Fruit fly (Drosophila melanogaster) whole organism, embryonic: ENCODE measurements around the gene CG31050.

ENCODE experiments used
- Ada2b ChIP-seq: fragments of 200-800 bp; sonication (Bioruptor generic); IDR thresholded peaks from 2 replicates; pipeline ENCODE4 v1.3.6; 2022; ENCODE audit warnings: missing biosample characterization, missing genetic modification characterization
- Adf1 ChIP-seq: fragments of 200-800 bp; sonication (Bioruptor generic); IDR thresholded peaks from 2 replicates; pipeline ENCODE4 v1.3.6; 2022; ENCODE audit warnings: missing biosample characterization, missing genetic modification characterization
- Aef1 ChIP-seq: fragments of 200-800 bp; sonication (Bioruptor generic); IDR thresholded peaks from 3 replicates; pipeline ENCODE4 v1.3.6; 2022; ENCODE audit warnings: missing biosample characterization, missing genetic modification characterization
- C15 ChIP-seq: fragments of 200-800 bp; sonication (Bioruptor generic); IDR thresholded peaks from 3 replicates; pipeline ENCODE4 v1.3.6; 2022; ENCODE audit warnings: missing biosample characterization, missing genetic modification characterization
- CG11085 ChIP-seq: fragments of 200-800 bp; sonication (Bioruptor generic); IDR thresholded peaks from 2 replicates; pipeline ENCODE4 v1.3.6; 2022; ENCODE audit warnings: missing biosample characterization, missing genetic modification characterization
- CG15011 ChIP-seq: fragments of 200-800 bp; sonication (Bioruptor generic); optimal IDR thresholded peaks from 3 replicates; lab custom pipeline; 2018; ENCODE audit warnings: missing biosample characterization, mild to moderate bottlenecking, missing genetic modification characterization
- CG15479 ChIP-seq: fragments of 200-800 bp; sonication (Bioruptor generic); optimal IDR thresholded peaks from 3 replicates; lab custom pipeline; 2019; ENCODE audit warnings: missing biosample characterization, mild to moderate bottlenecking, missing genetic modification characterization, moderate library complexity
- CG15514 ChIP-seq: fragments of 200-800 bp; sonication (Bioruptor generic); optimal IDR thresholded peaks from 3 replicates; lab custom pipeline; 2017; ENCODE audit warnings: missing biosample characterization, missing genetic modification characterization, mild to moderate bottlenecking, moderate library complexity, missing genetic modification reagents
- CG16863 ChIP-seq: fragments of 200-800 bp; sonication (Bioruptor generic); optimal IDR thresholded peaks from 3 replicates; lab custom pipeline; 2016; ENCODE audit warnings: missing biosample characterization, missing genetic modification characterization
- CG2129 ChIP-seq: fragments of 200-800 bp; sonication (Bioruptor generic); IDR thresholded peaks from 2 replicates; pipeline ENCODE4 v1.3.6; 2022; ENCODE audit warnings: missing biosample characterization, missing genetic modification characterization; ENCODE audit not compliant: partially characterized antibody
- CG2678 ChIP-seq: fragments of 200-800 bp; sonication (Bioruptor generic); optimal IDR thresholded peaks from 3 replicates; lab custom pipeline; 2019; ENCODE audit warnings: missing biosample characterization, mild to moderate bottlenecking, missing genetic modification characterization, moderate library complexity
- CG2875 ChIP-seq: fragments of 200-800 bp; sonication (Bioruptor generic); optimal IDR thresholded peaks from 2 replicates; lab custom pipeline; 2017; ENCODE audit warnings: missing biosample characterization, mild to moderate bottlenecking, missing genetic modification characterization, missing genetic modification reagents
- CG3065 ChIP-seq: fragments of 200-800 bp; sonication (Bioruptor generic); optimal IDR thresholded peaks from 2 replicates; lab custom pipeline; 2016; ENCODE audit warnings: missing biosample characterization, missing genetic modification characterization
- CG3838 ChIP-seq: fragments of 200-800 bp; sonication (Bioruptor generic); optimal IDR thresholded peaks from 3 replicates; lab custom pipeline; 2016; ENCODE audit warnings: missing biosample characterization, missing genetic modification characterization
- CG6254 ChIP-seq: fragments of 200-800 bp; sonication (Bioruptor generic); optimal IDR thresholded peaks from 3 replicates; lab custom pipeline; 2017; ENCODE audit warnings: mild to moderate bottlenecking, missing biosample characterization, missing genetic modification reagents, missing genetic modification characterization
- CG6683 ChIP-seq: fragments of 200-800 bp; sonication (Bioruptor generic); optimal IDR thresholded peaks from 2 replicates; lab custom pipeline; 2017; ENCODE audit warnings: missing biosample characterization, mild to moderate bottlenecking, missing genetic modification characterization, missing genetic modification reagents
- CG7271 ChIP-seq: fragments of 200-800 bp; sonication (Bioruptor generic); optimal IDR thresholded peaks from 2 replicates; lab custom pipeline; 2018; ENCODE audit warnings: missing biosample characterization, mild to moderate bottlenecking, missing genetic modification characterization, moderate library complexity
- CG7372 ChIP-seq: fragments of 200-800 bp; sonication (Bioruptor generic); IDR thresholded peaks from 2 replicates; pipeline ENCODE4 v1.3.6; 2022; ENCODE audit warnings: missing biosample characterization, missing genetic modification characterization
- CG7987 ChIP-seq: fragments of 200-800 bp; sonication (Bioruptor generic); optimal IDR thresholded peaks from 2 replicates; lab custom pipeline; 2018; ENCODE audit warnings: missing biosample characterization, mild to moderate bottlenecking, missing genetic modification characterization, moderate library complexity
- Camta ChIP-seq: fragments of 200-800 bp; sonication (Bioruptor generic); optimal IDR thresholded peaks from 2 replicates; lab custom pipeline; 2016; ENCODE audit warnings: missing biosample characterization, missing genetic modification characterization
- Dfd ChIP-seq, 2 experiments: fragments of >200 bp; optimal IDR thresholded peaks; 2 replicates each; lab custom pipeline; 2017; ENCODE audit warnings: missing biosample characterization in 2 of 2, missing genetic modification characterization in 2 of 2
- Elba2 ChIP-seq: fragments of 200-800 bp; sonication (Bioruptor generic); optimal IDR thresholded peaks from 3 replicates; lab custom pipeline; 2016; ENCODE audit warnings: missing biosample characterization, missing genetic modification characterization
- Fer1 ChIP-seq: fragments of 200-800 bp; sonication (Bioruptor generic); optimal IDR thresholded peaks from 2 replicates; lab custom pipeline; 2017; ENCODE audit warnings: missing biosample characterization, mild to moderate bottlenecking, missing genetic modification characterization
- Hmr ChIP-seq: fragments of 200-800 bp; sonication (Bioruptor generic); optimal IDR thresholded peaks from 3 replicates; lab custom pipeline; 2017; ENCODE audit warnings: mild to moderate bottlenecking, missing biosample characterization, missing genetic modification reagents, missing genetic modification characterization
- Hr51 ChIP-seq, 2 experiments: fragments of 200-800 bp; sonication (Bioruptor generic); optimal IDR thresholded peaks; 2 replicates in 1 of 2; 3 replicates in 1 of 2; lab custom pipeline; 2016 to 2018; ENCODE audit warnings: missing biosample characterization in 2 of 2, missing genetic modification characterization in 2 of 2, mild to moderate bottlenecking in 1 of 2, moderate library complexity in 1 of 2
- Med ChIP-seq: fragments of 200-800 bp; sonication (Bioruptor generic); peaks from one replicate; lab custom pipeline; 2016; ENCODE audit warnings: missing biosample characterization, missing genetic modification characterization, mild to moderate bottlenecking, inconsistent platforms, moderate library complexity
- Meics ChIP-seq: fragments of 200-800 bp; sonication (Bioruptor generic); optimal IDR thresholded peaks from 2 replicates; lab custom pipeline; 2017; ENCODE audit warnings: missing biosample characterization, mild to moderate bottlenecking, missing genetic modification characterization
- Mes4 ChIP-seq: fragments of 200-800 bp; sonication (Bioruptor generic); optimal IDR thresholded peaks from 2 replicates; lab custom pipeline; 2016; ENCODE audit warnings: missing biosample characterization, missing genetic modification characterization
- Opbp ChIP-seq: fragments of 200-800 bp; sonication (Bioruptor generic); IDR thresholded peaks from 3 replicates; pipeline ENCODE4 v1.3.6; 2022; ENCODE audit warnings: missing biosample characterization, missing genetic modification characterization; ENCODE audit not compliant: partially characterized antibody
- al ChIP-seq: fragments of 200-800 bp; sonication (Bioruptor generic); IDR thresholded peaks from 2 replicates; pipeline ENCODE4 v1.3.6; 2022; ENCODE audit warnings: missing biosample characterization, missing genetic modification characterization
- bab2 ChIP-seq: fragments of 200-800 bp; sonication (Bioruptor generic); optimal IDR thresholded peaks from 2 replicates; lab custom pipeline; 2016; ENCODE audit warnings: missing biosample characterization, missing genetic modification characterization
- bowl ChIP-seq: fragments of 200-800 bp; sonication (Bioruptor generic); IDR thresholded peaks from 2 replicates; pipeline ENCODE4 v1.3.6; 2022; ENCODE audit warnings: missing biosample characterization, missing genetic modification characterization
- dati ChIP-seq: fragments of 200-800 bp; sonication (Bioruptor generic); IDR thresholded peaks from 2 replicates; pipeline ENCODE4 v1.3.6; 2022; ENCODE audit warnings: missing biosample characterization, missing genetic modification characterization
- dm ChIP-seq: fragments of 200-800 bp; sonication (Bioruptor generic); optimal IDR thresholded peaks from 3 replicates; lab custom pipeline; 2016; ENCODE audit warnings: missing biosample characterization, missing genetic modification characterization
- dpn ChIP-seq, 2 experiments: fragments of 200-800 bp; sonication (Bioruptor generic); optimal IDR thresholded peaks; 3 replicates each; lab custom pipeline; 2016; ENCODE audit warnings: missing biosample characterization in 2 of 2, missing genetic modification characterization in 2 of 2
- ems ChIP-seq: fragments of 200-800 bp; sonication (Bioruptor generic); optimal IDR thresholded peaks from 3 replicates; lab custom pipeline; 2016; ENCODE audit warnings: missing biosample characterization, missing genetic modification characterization
- esg ChIP-seq: fragments of 200-800 bp; sonication (Bioruptor generic); conservative IDR thresholded peaks from 2 replicates; pipeline ENCODE4 v1.3.6; 2022; ENCODE audit warnings: missing biosample characterization, missing genetic modification characterization
- eyg ChIP-seq: fragments of 200-800 bp; sonication (Bioruptor generic); optimal IDR thresholded peaks from 3 replicates; lab custom pipeline; 2016; ENCODE audit warnings: missing biosample characterization, missing genetic modification characterization
- fd64A ChIP-seq: fragments of 200-800 bp; sonication (Bioruptor generic); optimal IDR thresholded peaks from 3 replicates; lab custom pipeline; 2018; ENCODE audit warnings: missing biosample characterization, mild to moderate bottlenecking, missing genetic modification characterization
- gt ChIP-seq: fragments of 200-800 bp; sonication (Bioruptor generic); IDR thresholded peaks from 2 replicates; pipeline ENCODE4 v1.3.6; 2022; ENCODE audit warnings: missing biosample characterization, missing genetic modification characterization
- h ChIP-seq: fragments of >200 bp; optimal IDR thresholded peaks from 2 replicates; lab custom pipeline; 2017
- kni ChIP-seq: fragments of 200-800 bp; sonication (Bioruptor generic); optimal IDR thresholded peaks from 3 replicates; lab custom pipeline; 2017; ENCODE audit warnings: mild to moderate bottlenecking, missing biosample characterization, missing genetic modification reagents, missing genetic modification characterization
- oc ChIP-seq: fragments of 200-800 bp; sonication (Bioruptor generic); optimal IDR thresholded peaks from 2 replicates; lab custom pipeline; 2018; ENCODE audit warnings: missing biosample characterization, mild to moderate bottlenecking, missing genetic modification characterization, moderate library complexity
- odd ChIP-seq: fragments of 200-800 bp; sonication (Bioruptor generic); optimal IDR thresholded peaks from 2 replicates; lab custom pipeline; 2017; ENCODE audit warnings: missing biosample characterization, mild to moderate bottlenecking, missing genetic modification characterization
- pum ChIP-seq: fragments of 200-800 bp; sonication (Bioruptor generic); optimal IDR thresholded peaks from 2 replicates; lab custom pipeline; 2016; ENCODE audit warnings: missing biosample characterization, missing genetic modification characterization
- so ChIP-seq: fragments of 200-800 bp; sonication (Bioruptor generic); IDR thresholded peaks from 3 replicates; pipeline ENCODE4 v1.3.6; 2022; ENCODE audit warnings: missing biosample characterization, missing genetic modification characterization
- toy ChIP-seq: fragments of 200-800 bp; sonication (Bioruptor generic); IDR thresholded peaks from 2 replicates; pipeline ENCODE4 v1.3.6; 2022; ENCODE audit warnings: missing biosample characterization, missing genetic modification characterization
- trh ChIP-seq: fragments of 200-800 bp; sonication (Bioruptor generic); optimal IDR thresholded peaks from 2 replicates; lab custom pipeline; 2016; ENCODE audit warnings: missing biosample characterization, missing genetic modification characterization
- tup ChIP-seq: fragments of 200-800 bp; sonication (Bioruptor generic); optimal IDR thresholded peaks from 2 replicates; lab custom pipeline; 2016; ENCODE audit warnings: missing biosample characterization, mild to moderate bottlenecking, missing genetic modification characterization, moderate library complexity
- unpg ChIP-seq: fragments of 200-800 bp; sonication (Bioruptor generic); optimal IDR thresholded peaks from 3 replicates; lab custom pipeline; 2018; ENCODE audit warnings: missing biosample characterization, mild to moderate bottlenecking, missing genetic modification characterization, moderate library complexity
- wor ChIP-seq: fragments of 200-800 bp; sonication (Bioruptor generic); IDR thresholded peaks from 2 replicates; pipeline ENCODE4 v1.3.6; 2022; ENCODE audit warnings: missing biosample characterization, missing genetic modification characterization

The CG31050 gene

dm6 chr3R:28672134-28672533, 21.9 kb upstream of the CG31050 start (continued):
- peak; percentile 99 for TF ChIP-seq Med (GFP tag; lab: Kevin White, UChicago)
- TF ChIP-seq CG16863 = peak; percentile 85
- TF ChIP-seq dati (GFP tag; lab: Robert Waterston, UW) = 0 out of 2 replicates have a peak, but pooled peaks have one; percentile 35
- peak; percentile 57 for TF ChIP-seq CG6254 (GFP tag; lab: Kevin White, UChicago)
- TF ChIP-seq ems (GFP tag; lab: Kevin White, UChicago) = peak; percentile 69
- TF ChIP-seq oc (tag; lab: Kevin White, UChicago) = peak; percentile 40
- peak; percentile 68 for TF ChIP-seq CG3065 (GFP tag; lab: Kevin White, UChicago)
- peak; percentile 90 for TF ChIP-seq Mes4 (GFP tag; lab: Kevin White, UChicago)
- TF ChIP-seq CG15514 (GFP tag; lab: Kevin White, UChicago) = peak; percentile 75
- TF ChIP-seq dpn (GFP tag; optimal IDR thresholded peaks at IDR 0.05; lab: Kevin White, UChicago) = peak; percentile 89 to 91
- TF ChIP-seq C15 (GFP tag; lab: Robert Waterston, UW) = peak; percentile 63; the same call in 1 of the 3 replicates
- TF ChIP-seq CG2875 (GFP tag; lab: Kevin White, UChicago) = peak; percentile 77
- peak; percentile 84 for TF ChIP-seq Hmr (GFP tag; lab: Kevin White, UChicago)
- TF ChIP-seq tup (GFP tag; lab: Kevin White, UChicago) = no peak
- peak; percentile 79 for TF ChIP-seq CG11085 (GFP tag; lab: Robert Waterston, UW)
- TF ChIP-seq odd = no peak
- TF ChIP-seq bowl (GFP tag; lab: Robert Waterston, UW) = peak; percentile 56; the same call in 1 of the 2 replicates
- peak; percentile 71 for TF ChIP-seq Ada2b (GFP tag; lab: Robert Waterston, UW)
- peak; percentile 62 for TF ChIP-seq eyg (GFP tag; lab: Kevin White, UChicago)
- TF ChIP-seq Meics (GFP tag; lab: Kevin White, UChicago) = peak; percentile 85
- peak; percentile 29; the same call in 1 of the 2 replicates for TF ChIP-seq Adf1 (GFP tag; lab: Robert Waterston, UW)
- TF ChIP-seq so (GFP tag; lab: Robert Waterston, UW) = no peak
- no peak for TF ChIP-seq CG6683 (GFP tag; lab: Kevin White, UChicago)
- TF ChIP-seq toy = no peak
- TF ChIP-seq trh (GFP tag; lab: Kevin White, UChicago) = peak; percentile 60
- TF ChIP-seq unpg = peak; percentile 84
- peak; percentile 94 for TF ChIP-seq CG7987 (GFP tag; lab: Kevin White, UChicago)
- TF ChIP-seq pum (GFP tag; lab: Kevin White, UChicago) = peak; percentile 89
- no peak for TF ChIP-seq CG2129 (GFP tag; lab: Robert Waterston, UW)
- peak; percentile 66 for TF ChIP-seq gt (GFP tag; lab: Robert Waterston, UW)
- no peak for TF ChIP-seq Fer1 (GFP tag; lab: Kevin White, UChicago)
- TF ChIP-seq Aef1 (GFP tag; lab: Robert Waterston, UW) = peak; percentile 86
- TF ChIP-seq kni (GFP tag; lab: Kevin White, UChicago) = peak; percentile 55
- TF ChIP-seq Elba2 (GFP tag; lab: Kevin White, UChicago) = peak; percentile 61
- TF ChIP-seq wor (GFP tag; lab: Robert Waterston, UW) = 0 out of 2 replicates have a peak, but pooled peaks have one; percentile 24
- TF ChIP-seq Camta (GFP tag; lab: Kevin White, UChicago) = peak; percentile 83
- no peak for TF ChIP-seq Dfd (GFP tag; optimal IDR thresholded peaks at IDR 0.05; lab: Kevin White, UChicago)
- TF ChIP-seq al (GFP tag; lab: Robert Waterston, UW) = peak; percentile 37; the same call in 1 of the 2 replicates
- TF ChIP-seq CG15479 (GFP tag; lab: Kevin White, UChicago) = no peak
- TF ChIP-seq CG3838 (GFP tag; lab: Kevin White, UChicago) = peak; percentile 64
- peak; percentile 20 for TF ChIP-seq CG15011 (GFP tag; lab: Kevin White, UChicago)
- peak; percentile 90 for TF ChIP-seq bab2 (GFP tag; lab: Kevin White, UChicago)
- peak; percentile 70 for TF ChIP-seq CG2678 (tag; lab: Kevin White, UChicago)
- TF ChIP-seq CG7372 (GFP tag; lab: Robert Waterston, UW) = peak; percentile 54; the same call in 1 of the 2 replicates
- no peak for TF ChIP-seq h
- peak; percentile 70 to 78 for TF ChIP-seq Hr51 (GFP tag; optimal IDR thresholded peaks at IDR 0.05; lab: Kevin White, UChicago)
- TF ChIP-seq esg (GFP tag; lab: Robert Waterston, UW) = peak; percentile 43
- peak; percentile 72 for TF ChIP-seq dm
- peak; percentile 74 for TF ChIP-seq CG7271 (tag; lab: Kevin White, UChicago)
- TF ChIP-seq Opbp (GFP tag; lab: Robert Waterston, UW) = peak; percentile 8; the same call in 1 of the 3 replicates
- peak; percentile 51 for TF ChIP-seq fd64A (GFP tag; lab: Kevin White, UChicago)
